Fruit fly (Drosophila melanogaster) whole organism, prepupa: Measurements from ENCODE around the gene CG9743.

Source experiments
- CG10631 ChIP-seq: fragments of 200-800 bp; sonication (Bioruptor generic); optimal IDR thresholded peaks from 2 replicates; lab custom pipeline; 2016; ENCODE audit warnings: missing biosample characterization, missing genetic modification characterization
- CG10669 ChIP-seq: fragments of 200-800 bp; sonication (Bioruptor generic); optimal IDR thresholded peaks from 3 replicates; lab custom pipeline; 2018; ENCODE audit warnings: missing biosample characterization, mild to moderate bottlenecking, missing genetic modification characterization, moderate library complexity
- CG11294 ChIP-seq: fragments of 200-800 bp; sonication (Bioruptor generic); IDR thresholded peaks from 2 replicates; pipeline ENCODE4 v1.3.6; 2022; ENCODE audit warnings: missing biosample characterization, missing genetic modification characterization
- CG11762 ChIP-seq: fragments of 200-800 bp; sonication (Bioruptor generic); optimal IDR thresholded peaks from 3 replicates; lab custom pipeline; 2016; ENCODE audit warnings: missing biosample characterization, missing genetic modification characterization; ENCODE audit not compliant: insufficient read depth
- CG11902 ChIP-seq: fragments of 200-800 bp; sonication (Bioruptor generic); optimal IDR thresholded peaks from 3 replicates; lab custom pipeline; 2016; ENCODE audit warnings: missing biosample characterization, missing genetic modification characterization
- CG15336 ChIP-seq: fragments of 200-800 bp; sonication (Bioruptor generic); IDR thresholded peaks from 2 replicates; pipeline ENCODE4 v1.3.6; 2022; ENCODE audit warnings: missing biosample characterization, missing genetic modification characterization
- CG1621 ChIP-seq: fragments of 200-800 bp; sonication (Bioruptor generic); optimal IDR thresholded peaks from 3 replicates; lab custom pipeline; 2018; ENCODE audit warnings: missing biosample characterization, mild to moderate bottlenecking, missing genetic modification characterization
- CG16779 ChIP-seq: fragments of 200-800 bp; sonication (Bioruptor generic); optimal IDR thresholded peaks from 3 replicates; lab custom pipeline; 2017; ENCODE audit warnings: missing biosample characterization, mild to moderate bottlenecking, missing genetic modification characterization
- CG3032 ChIP-seq: fragments of 200-800 bp; optimal IDR thresholded peaks from 2 replicates; lab custom pipeline; 2019; ENCODE audit warnings: missing biosample characterization, mild to moderate bottlenecking, missing genetic modification characterization, moderate library complexity
- CG31627 ChIP-seq: fragments of 200-800 bp; sonication (Bioruptor generic); optimal IDR thresholded peaks from 3 replicates; lab custom pipeline; 2016; ENCODE audit warnings: missing biosample characterization, missing genetic modification characterization
- CG32006 ChIP-seq: fragments of 200-800 bp; sonication (Bioruptor generic); optimal IDR thresholded peaks from 3 replicates; lab custom pipeline; 2017; ENCODE audit warnings: missing biosample characterization, mild to moderate bottlenecking, missing genetic modification characterization
- CG34406 ChIP-seq: fragments of 200-800 bp; sonication (Bioruptor generic); optimal IDR thresholded peaks from 3 replicates; lab custom pipeline; 2016; ENCODE audit warnings: missing biosample characterization, missing genetic modification characterization
- CG3919 ChIP-seq: fragments of 200-800 bp; sonication (Bioruptor generic); optimal IDR thresholded peaks from 3 replicates; lab custom pipeline; 2016; ENCODE audit warnings: missing biosample characterization, missing genetic modification characterization
- CG4318 ChIP-seq: fragments of 200-800 bp; sonication (Bioruptor generic); optimal IDR thresholded peaks from 3 replicates; lab custom pipeline; 2017; ENCODE audit warnings: missing biosample characterization, mild to moderate bottlenecking, missing genetic modification characterization
- CG6163 ChIP-seq: fragments of 200-800 bp; sonication (Bioruptor generic); IDR thresholded peaks from 3 replicates; pipeline ENCODE4 v1.3.6; 2022; ENCODE audit warnings: missing biosample characterization, missing genetic modification characterization
- CG6276 ChIP-seq: fragments of 200-800 bp; sonication (Bioruptor generic); optimal IDR thresholded peaks from 2 replicates; lab custom pipeline; 2017; ENCODE audit warnings: missing biosample characterization, mild to moderate bottlenecking, missing genetic modification characterization
- CG6792 ChIP-seq: fragments of 200-800 bp; sonication (Bioruptor generic); optimal IDR thresholded peaks from 3 replicates; lab custom pipeline; 2016; ENCODE audit warnings: missing biosample characterization, missing genetic modification characterization
- CG6808 ChIP-seq: fragments of 200-800 bp; sonication (Bioruptor generic); optimal IDR thresholded peaks from 3 replicates; lab custom pipeline; 2017; ENCODE audit warnings: missing biosample characterization, missing genetic modification characterization, mild to moderate bottlenecking, moderate library complexity, missing genetic modification reagents
- CG6854 ChIP-seq: fragments of 200-800 bp; sonication (Bioruptor generic); optimal IDR thresholded peaks from 2 replicates; lab custom pipeline; 2017; ENCODE audit warnings: missing biosample characterization, mild to moderate bottlenecking, missing genetic modification characterization
- CG7368 ChIP-seq: fragments of 200-800 bp; sonication (Bioruptor generic); optimal IDR thresholded peaks from 3 replicates; lab custom pipeline; 2016; ENCODE audit warnings: missing biosample characterization, missing genetic modification characterization
- CG8319 ChIP-seq: fragments of 200-800 bp; sonication (Bioruptor generic); optimal IDR thresholded peaks from 3 replicates; lab custom pipeline; 2016; ENCODE audit warnings: missing biosample characterization, missing genetic modification characterization
- Eip75B ChIP-seq: fragments of 200-800 bp; sonication (Bioruptor generic); optimal IDR thresholded peaks from 3 replicates; lab custom pipeline; 2016; ENCODE audit warnings: missing biosample characterization, missing genetic modification characterization
- Eip78C ChIP-seq: fragments of 200-800 bp; sonication (Bioruptor generic); peaks from one replicate; lab custom pipeline; 2016; ENCODE audit warnings: missing biosample characterization, missing genetic modification characterization
- Ets21C ChIP-seq: fragments of 200-800 bp; sonication (Bioruptor generic); optimal IDR thresholded peaks from 3 replicates; lab custom pipeline; 2016; ENCODE audit warnings: missing biosample characterization, missing genetic modification characterization
- Gug ChIP-seq: fragments of 200-800 bp; sonication (Bioruptor generic); IDR thresholded peaks from 2 replicates; pipeline ENCODE4 v1.3.6; 2022; ENCODE audit warnings: missing biosample characterization, missing genetic modification characterization
- Hr38 ChIP-seq: sonication (Bioruptor generic); optimal IDR thresholded peaks from 2 replicates; lab custom pipeline; 2016; ENCODE audit warnings: missing biosample characterization, missing genetic modification characterization
- Hr39 ChIP-seq: fragments of 200-800 bp; sonication (Bioruptor generic); optimal IDR thresholded peaks from 2 replicates; lab custom pipeline; 2016; ENCODE audit warnings: missing biosample characterization, missing genetic modification characterization
- Hr4 ChIP-seq: fragments of 200-800 bp; sonication (Bioruptor generic); optimal IDR thresholded peaks from 3 replicates; lab custom pipeline; 2016; ENCODE audit warnings: missing biosample characterization, missing genetic modification characterization
- Met ChIP-seq: fragments of 200-800 bp; sonication (Bioruptor generic); optimal IDR thresholded peaks from 3 replicates; lab custom pipeline; 2016; ENCODE audit warnings: missing biosample characterization, missing genetic modification characterization
- OdsH ChIP-seq: fragments of 200-800 bp; sonication (Bioruptor generic); optimal IDR thresholded peaks from 3 replicates; lab custom pipeline; 2016; ENCODE audit warnings: missing biosample characterization, missing genetic modification characterization
- Sox102F ChIP-seq: fragments of 200-800 bp; sonication (Bioruptor generic); optimal IDR thresholded peaks from 2 replicates; lab custom pipeline; 2016; ENCODE audit warnings: missing biosample characterization, mild to moderate bottlenecking, missing genetic modification characterization
- Sox14 ChIP-seq: fragments of 200-800 bp; sonication (Bioruptor generic); optimal IDR thresholded peaks from 3 replicates; lab custom pipeline; 2016; ENCODE audit warnings: missing biosample characterization, missing genetic modification characterization
- Sox15 ChIP-seq: fragments of 200-800 bp; sonication (Bioruptor generic); optimal IDR thresholded peaks from 3 replicates; lab custom pipeline; 2016; ENCODE audit warnings: missing biosample characterization, missing genetic modification characterization
- acj6 ChIP-seq: fragments of 200-800 bp; sonication (Bioruptor generic); optimal IDR thresholded peaks from 3 replicates; lab custom pipeline; 2016; ENCODE audit warnings: missing biosample characterization, missing genetic modification characterization
- cyc ChIP-seq: fragments of 200-800 bp; sonication (Bioruptor generic); optimal IDR thresholded peaks from 3 replicates; lab custom pipeline; 2016; ENCODE audit warnings: missing biosample characterization, missing genetic modification characterization
- dsx ChIP-seq: fragments of 200-800 bp; optimal IDR thresholded peaks from 3 replicates; lab custom pipeline; 2019; ENCODE audit warnings: missing biosample characterization, mild to moderate bottlenecking, missing genetic modification characterization, moderate library complexity; ENCODE audit not compliant: poor library complexity, severe bottlenecking
- eg ChIP-seq: fragments of 200-800 bp; sonication (Bioruptor generic); IDR thresholded peaks from 3 replicates; pipeline ENCODE4 v1.3.6; 2022; ENCODE audit warnings: missing biosample characterization, missing genetic modification characterization
- esn ChIP-seq: fragments of 200-800 bp; sonication (Bioruptor generic); optimal IDR thresholded peaks from 2 replicates; lab custom pipeline; 2016; ENCODE audit warnings: missing biosample characterization, mild to moderate bottlenecking, missing genetic modification characterization, moderate library complexity
- fd59A ChIP-seq: fragments of 200-800 bp; sonication (Bioruptor generic); optimal IDR thresholded peaks from 2 replicates; lab custom pipeline; 2017; ENCODE audit warnings: missing biosample characterization, mild to moderate bottlenecking, missing genetic modification characterization, missing genetic modification reagents
- fkh ChIP-seq: fragments of 200-800 bp; sonication (Bioruptor generic); optimal IDR thresholded peaks from 3 replicates; lab custom pipeline; 2017; ENCODE audit warnings: missing biosample characterization, mild to moderate bottlenecking, missing genetic modification characterization, moderate library complexity
- lz ChIP-seq: fragments of 200-800 bp; sonication (Bioruptor generic); optimal IDR thresholded peaks from 3 replicates; lab custom pipeline; 2016; ENCODE audit warnings: missing biosample characterization, missing genetic modification characterization
- net ChIP-seq: fragments of 200-800 bp; sonication (Bioruptor generic); optimal IDR thresholded peaks from 3 replicates; lab custom pipeline; 2016; ENCODE audit warnings: missing biosample characterization, missing genetic modification characterization
- pdm3 ChIP-seq: fragments of 200-800 bp; sonication (Bioruptor generic); optimal IDR thresholded peaks from 3 replicates; lab custom pipeline; 2016; ENCODE audit warnings: missing biosample characterization, missing genetic modification characterization
- salr ChIP-seq, 2 experiments: fragments of 200-800 bp; sonication (Bioruptor generic); optimal IDR thresholded peaks; 3 replicates each; lab custom pipeline; 2016 to 2018; ENCODE audit warnings: missing biosample characterization in 2 of 2, missing genetic modification characterization in 2 of 2, mild to moderate bottlenecking in 1 of 2
- spab ChIP-seq: fragments of 200-800 bp; sonication (Bioruptor generic); optimal IDR thresholded peaks from 2 replicates; lab custom pipeline; 2017; ENCODE audit warnings: missing biosample characterization, mild to moderate bottlenecking, missing genetic modification characterization, missing genetic modification reagents
- ss ChIP-seq, 2 experiments: fragments of 200-800 bp; sonication (Bioruptor generic); optimal IDR thresholded peaks; 2 replicates in 1 of 2; 3 replicates in 1 of 2; lab custom pipeline; 2017 to 2018; ENCODE audit warnings: mild to moderate bottlenecking in 2 of 2, missing biosample characterization in 2 of 2, missing genetic modification characterization in 2 of 2, moderate library complexity in 1 of 2
- svp ChIP-seq: fragments of 200-800 bp; sonication (Bioruptor generic); peaks from one replicate; lab custom pipeline; 2016; ENCODE audit warnings: missing biosample characterization, missing genetic modification characterization
- vri ChIP-seq: fragments of 200-800 bp; sonication (Bioruptor generic); optimal IDR thresholded peaks from 3 replicates; lab custom pipeline; 2016; ENCODE audit warnings: missing biosample characterization, mild to moderate bottlenecking, missing genetic modification characterization

Gene CG9743

DNA sequence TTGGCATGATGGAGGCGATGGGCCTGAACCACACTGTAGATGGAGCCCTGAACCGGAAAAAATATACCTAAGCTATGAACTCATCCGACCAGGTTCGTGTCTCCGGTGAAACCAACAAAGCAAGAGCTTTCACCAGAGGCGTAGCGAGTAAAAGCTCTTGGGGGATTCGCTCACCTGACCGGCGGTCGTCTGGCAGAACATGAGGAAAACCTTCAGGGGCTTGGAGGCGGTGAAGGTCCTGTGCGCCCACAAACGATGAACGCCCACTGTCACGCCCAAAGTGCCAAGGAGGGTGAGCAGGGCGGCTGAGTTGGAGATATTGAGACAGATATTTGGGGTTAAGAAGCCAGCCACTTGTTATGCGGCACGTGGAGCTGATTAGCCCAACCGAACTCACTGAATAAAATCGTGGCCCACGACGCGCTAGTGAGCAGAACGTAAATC is 7.2 kb downstream of the CG9743 start (continued):
- TF ChIP-seq CG16779 (tag; lab: Kevin White, UChicago) (no peak), CG3032 (tag; lab: Kevin White, UChicago) (peak; percentile 26), spab (no peak), CG32006 (peak; percentile 23), CG10631 (GFP tag; lab: Kevin White, UChicago) (peak; percentile 29), CG31627 (GFP tag; lab: Kevin White, UChicago) (peak; percentile 49), net (no peak), salr (GFP tag; optimal IDR thresholded peaks at IDR 0.05; lab: Kevin White, UChicago) (no peak), CG15336 (peak; percentile 34; the same call in 1 of the 2 replicates), Eip78C (GFP tag; lab: Kevin White, UChicago) (no peak), svp (peak; percentile 83), Hr39 (peak; percentile 26), Ets21C (no peak)
- TF ChIP-seq, all 60 proteins: peak for 18

- peak; percentile 44 for TF ChIP-seq fkh (GFP tag; lab: Kevin White, UChicago)
- no peak for TF ChIP-seq fd59A
- TF ChIP-seq acj6 (GFP tag; lab: Kevin White, UChicago), result no peak
- no peak for TF ChIP-seq CG6792 (GFP tag; lab: Kevin White, UChicago)
- no peak for TF ChIP-seq Hr38 (GFP tag; lab: Kevin White, UChicago)
Measured at dm6 chr3R:30193826-30194225, 9.0 kb downstream of the CG9743 start.

- peak; percentile 85 for TF ChIP-seq esn (GFP tag; lab: Kevin White, UChicago)
- TF ChIP-seq CG6792 (GFP tag; lab: Kevin White, UChicago), result peak; percentile 66
- peak; percentile 12 for TF ChIP-seq CG3032 (tag; lab: Kevin White, UChicago)
- TF ChIP-seq CG15336, result no peak
- peak; percentile 55 for TF ChIP-seq CG8319 (GFP tag; lab: Kevin White, UChicago)
- peak; percentile 69 for TF ChIP-seq Met (GFP tag; lab: Kevin White, UChicago)
- TF ChIP-seq CG32006, result peak; percentile 76
- peak; percentile 1 for TF ChIP-seq CG16779 (tag; lab: Kevin White, UChicago)
- peak; percentile 73 for TF ChIP-seq Sox102F (GFP tag; lab: Kevin White, UChicago)
- peak; percentile 26 for TF ChIP-seq CG6276 (GFP tag; lab: Kevin White, UChicago)
- peak; percentile 74 for TF ChIP-seq cyc (GFP tag; lab: Kevin White, UChicago)
- peak; percentile 71 for TF ChIP-seq acj6 (GFP tag; lab: Kevin White, UChicago)
- peak; percentile 30 for TF ChIP-seq spab
- peak; percentile 71 for TF ChIP-seq CG34406 (GFP tag; lab: Kevin White, UChicago)
- TF ChIP-seq vri (GFP tag; lab: Kevin White, UChicago), result peak; percentile 4
- TF ChIP-seq Eip75B (GFP tag; lab: Kevin White, UChicago), result peak; percentile 74
- TF ChIP-seq CG6163, result 0 out of 3 replicates have a peak, but pooled peaks have one; percentile 11
- peak; percentile 26 for TF ChIP-seq CG11762 (GFP tag; lab: Kevin White, UChicago)
- TF ChIP-seq CG11902, result peak; percentile 72
- TF ChIP-seq Gug, result no peak
- peak; percentile 1 for TF ChIP-seq Hr4 (GFP tag; lab: Kevin White, UChicago)
- no peak for TF ChIP-seq CG11294 (GFP tag; lab: Robert Waterston, UW)
- TF ChIP-seq ss (GFP tag; optimal IDR thresholded peaks at IDR 0.05; lab: Kevin White, UChicago), result peak; percentile 58 to 59
- TF ChIP-seq CG3919, result peak; percentile 62
- TF ChIP-seq CG10631 (GFP tag; lab: Kevin White, UChicago), result peak; percentile 43
- peak; percentile 36 for TF ChIP-seq CG4318
- TF ChIP-seq lz (GFP tag; lab: Kevin White, UChicago), result peak; percentile 78
- peak; percentile 73 for TF ChIP-seq pdm3 (GFP tag; lab: Kevin White, UChicago)
- no peak for TF ChIP-seq eg (GFP tag; lab: Robert Waterston, UW)
- TF ChIP-seq Sox15 (GFP tag; lab: Kevin White, UChicago), result peak; percentile 74
- TF ChIP-seq OdsH (GFP tag; lab: Kevin White, UChicago), result peak; percentile 67
- TF ChIP-seq dsx (GFP tag; lab: Kevin White, UChicago), result no peak
- no peak for TF ChIP-seq CG1621 (tag; lab: Kevin White, UChicago)
- TF ChIP-seq CG6854, result no peak
- peak; percentile 77 for TF ChIP-seq Sox14 (GFP tag; lab: Kevin White, UChicago)
- peak; percentile 4 for TF ChIP-seq CG10669 (GFP tag; lab: Kevin White, UChicago)
- TF ChIP-seq CG7368, result peak; percentile 62
- peak; percentile 15 for TF ChIP-seq CG6808
Measured at dm6 chr3R:30191462-30191874, 11.3 kb downstream of the CG9743 start.
